Worm (Caenorhabditis elegans): ENCODE results near the gene mbk-1.

- TF ChIP-seq snpc-4 (tag; optimal IDR thresholded peaks at IDR 0.05): no peak
- TF ChIP-seq lin-13 (GFP tag; optimal IDR thresholded peaks at IDR 0.05): no peak
Measured at ce11 chrX:14792315-14793197, 31.8 kb downstream of the mbk-1 start.
